Worm (Caenorhabditis elegans): ENCODE data around the gene mrpl-45.

The mrpl-45 gene

DNA sequence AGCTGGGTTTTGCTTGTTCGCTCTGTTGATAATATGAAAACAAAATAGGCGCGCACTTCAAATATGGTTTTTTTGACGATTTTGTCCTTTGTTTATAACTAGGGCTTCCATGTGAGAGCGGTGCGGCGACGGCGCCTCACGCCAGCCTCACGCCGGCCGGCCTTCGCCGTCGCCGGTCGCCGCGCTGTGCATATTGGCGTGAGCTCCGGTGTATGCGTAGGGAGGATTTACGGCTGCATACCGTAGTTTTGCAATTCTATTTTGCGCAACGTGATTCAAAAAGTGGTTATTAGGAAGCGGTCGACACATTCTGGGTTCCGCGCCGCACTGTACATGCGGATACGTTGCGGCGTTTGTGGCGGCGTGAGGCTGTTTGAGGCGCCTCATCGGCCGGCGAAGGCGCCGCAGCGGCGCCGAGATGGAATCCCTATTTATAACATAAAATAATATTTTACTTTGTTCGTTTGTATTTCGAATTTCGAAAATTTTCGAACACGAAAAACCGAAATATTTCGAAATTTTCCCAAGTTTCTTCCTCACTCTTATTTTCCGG, 12.4 kb upstream of the mrpl-45 start (continued):
- peak; percentile 1 for TF ChIP-seq snpc-4 (GFP tag; optimal IDR thresholded peaks at IDR 0.05)
- peak in 2 of 4 experiments; percentile 24 to 51 for TF ChIP-seq snpc-4 (tag; optimal IDR thresholded peaks at IDR 0.05)
- TF ChIP-seq dpl-1 (GFP tag; optimal IDR thresholded peaks at IDR 0.05) = no peak
- no peak for TF ChIP-seq let-526 (GFP tag; IDR thresholded peaks at IDR 0.05)
- TF ChIP-seq nfyb-1 (GFP tag; IDR thresholded peaks at IDR 0.05) = no peak
- TF ChIP-seq madf-6 (GFP tag; IDR thresholded peaks at IDR 0.05) = no peak
- no peak for TF ChIP-seq egl-18 (GFP tag; IDR thresholded peaks at IDR 0.05)
- no peak for TF ChIP-seq let-607 (tag; optimal IDR thresholded peaks at IDR 0.05)
- no peak for TF ChIP-seq hrde-1 (tag; optimal IDR thresholded peaks at IDR 0.05; ENCODE audit: borderline replicate concordance)
- no peak for TF ChIP-seq athp-1 (tag; optimal IDR thresholded peaks at IDR 0.05)
- TF ChIP-seq madf-8 (GFP tag; conservative IDR thresholded peaks at IDR 0.05) = no peak
- no peak for TF ChIP-seq Y67H2A.10 (GFP tag; conservative IDR thresholded peaks at IDR 0.05)
- no peak for TF ChIP-seq cebp-2 (GFP tag; IDR thresholded peaks at IDR 0.05)
- no peak for TF ChIP-seq mes-4 (tag; optimal IDR thresholded peaks at IDR 0.05)
- TF ChIP-seq fkh-3 (tag; optimal IDR thresholded peaks at IDR 0.05) = no peak
- no peak for TF ChIP-seq F55B11.4 (tag; optimal IDR thresholded peaks at IDR 0.05; ENCODE audit: borderline replicate concordance, insufficient read depth)
- TF ChIP-seq ztf-18 (tag; optimal IDR thresholded peaks at IDR 0.05) = no peak
- TF ChIP-seq B0035.1 (tag; optimal IDR thresholded peaks at IDR 0.05) = no peak
- no peak for TF ChIP-seq madf-10 (tag; optimal IDR thresholded peaks at IDR 0.05)
- no peak for TF ChIP-seq repo-1 (tag; optimal IDR thresholded peaks at IDR 0.05)
- TF ChIP-seq nhr-27 (tag; optimal IDR thresholded peaks at IDR 0.05) = no peak
- no peak for TF ChIP-seq nhr-90 (tag; optimal IDR thresholded peaks at IDR 0.05)
- TF ChIP-seq F57A8.1 (GFP tag; optimal IDR thresholded peaks at IDR 0.05) = no peak
- no peak for TF ChIP-seq dox-1 (GFP tag; IDR thresholded peaks at IDR 0.05)
- TF ChIP-seq pbrm-1 (GFP tag; IDR thresholded peaks at IDR 0.05) = no peak
- no peak for TF ChIP-seq F23B12.7 (tag; optimal IDR thresholded peaks at IDR 0.05; ENCODE audit: insufficient read depth)
- no peak for TF ChIP-seq T26A5.8 (tag; optimal IDR thresholded peaks at IDR 0.05)
- TF ChIP-seq lir-1 (GFP tag; conservative IDR thresholded peaks at IDR 0.05) = no peak
- TF ChIP-seq B0019.2 (GFP tag; conservative IDR thresholded peaks at IDR 0.05) = no peak
- TF ChIP-seq hmg-20 (GFP tag; IDR thresholded peaks at IDR 0.05) = no peak
- no peak for TF ChIP-seq lin-54 (GFP tag; optimal IDR thresholded peaks at IDR 0.05)
- TF ChIP-seq snpc-3.4 (tag; optimal IDR thresholded peaks at IDR 0.05) = no peak
- no peak for TF ChIP-seq Y56A3A.18 (GFP tag; IDR thresholded peaks at IDR 0.05)
- no peak for TF ChIP-seq K12H6.12 (tag; optimal IDR thresholded peaks at IDR 0.05)
- TF ChIP-seq ztf-28 (GFP tag; IDR thresholded peaks at IDR 0.05) = no peak
- TF ChIP-seq egrh-3 (GFP tag; IDR thresholded peaks at IDR 0.05) = peak; percentile 56; the same call in 1 of the 2 replicates
- TF ChIP-seq ceh-40 (GFP tag; IDR thresholded peaks at IDR 0.05) = no peak
- no peak for TF ChIP-seq C17E4.6 (GFP tag; IDR thresholded peaks at IDR 0.05)
- TF ChIP-seq cebp-1 (GFP tag; IDR thresholded peaks at IDR 0.05) = peak; percentile 58; the same call in 1 of the 2 replicates
- TF ChIP-seq cebp-1 (tag; optimal IDR thresholded peaks at IDR 0.05) = no peak
- TF ChIP-seq Y53G8AR.9 (GFP tag; conservative IDR thresholded peaks at IDR 0.05) = no peak
- peak; percentile 36 for TF ChIP-seq hmg-1.2 (GFP tag; IDR thresholded peaks at IDR 0.05)
- TF ChIP-seq snpc-1.3 (tag; optimal IDR thresholded peaks at IDR 0.05; ENCODE audit: insufficient read depth) = no peak
- TF ChIP-seq lin-35 (GFP tag; optimal IDR thresholded peaks at IDR 0.05) = no peak
- peak; percentile 58 for TF ChIP-seq snpc-1.1 (tag; optimal IDR thresholded peaks at IDR 0.05; ENCODE audit: insufficient read depth)
- TF ChIP-seq ztf-22 (GFP tag; optimal IDR thresholded peaks at IDR 0.05) = no peak
- peak; percentile 32 for TF ChIP-seq lsl-1 (GFP tag; optimal IDR thresholded peaks at IDR 0.05)
- no peak for TF ChIP-seq sptf-2 (GFP tag; optimal IDR thresholded peaks at IDR 0.05)

All from whole organism, young adult.